Worm (Caenorhabditis elegans) whole organism, L1 larva: ENCODE data around the gene C14A4.8.

Experiments used
- C04F5.9 ChIP-seq: sonication (generic microtip); optimal IDR thresholded peaks from 2 replicates; lab custom pipeline; 2016; ENCODE audit warnings: missing genetic modification characterization, missing compliant biosample characterization
- aly-2 ChIP-seq: fragments of 150-350 bp; optimal IDR thresholded peaks from 2 replicates; lab custom pipeline; 2014; ENCODE audit warnings: missing biosample characterization, missing genetic modification characterization
- lin-13 ChIP-seq: fragments of 150-350 bp; optimal IDR thresholded peaks from 2 replicates; lab custom pipeline; 2014; ENCODE audit warnings: missing biosample characterization, missing genetic modification reagents, missing genetic modification characterization
- mef-2 ChIP-seq: fragments of 150-350 bp; optimal IDR thresholded peaks from 2 replicates; lab custom pipeline; 2014; ENCODE audit warnings: missing biosample characterization, missing genetic modification characterization
- pqm-1 ChIP-seq: sonication (generic microtip); optimal IDR thresholded peaks from 3 replicates; lab custom pipeline; 2017; ENCODE audit warnings: missing biosample characterization, missing genetic modification characterization
- ztf-11 ChIP-seq, 2 experiments: sonication (generic microtip); optimal IDR thresholded peaks; 2 replicates each; lab custom pipeline; 2016 to 2017; ENCODE audit warnings: missing genetic modification characterization in 2 of 2, missing biosample characterization in 1 of 2, missing compliant biosample characterization in 1 of 2

ce11 chrII:10578843-10579430 is 19.0 kb downstream of the C14A4.8 start, which contains the start of gene rpb-6:
- no peak for TF ChIP-seq mef-2 (tag; lab: Kevin White, UChicago)
- TF ChIP-seq aly-2 (tag; lab: Kevin White, UChicago): no peak
- no peak for TF ChIP-seq ztf-11 (tag; optimal IDR thresholded peaks at IDR 0.05; lab: Kevin White, UChicago)
- TF ChIP-seq lin-13 (GFP tag; lab: Kevin White, UChicago): peak; percentile 24
- no peak for TF ChIP-seq C04F5.9 (tag; lab: Kevin White, UChicago)
- no peak for TF ChIP-seq pqm-1 (tag; lab: Kevin White, UChicago)
